Fruit fly (Drosophila melanogaster): ENCODE measurements around the gene CG4459.
A peak's percentile ranks its signal among the peaks of the same experiment; 100 is the strongest.

Gene CG4459

DNA sequence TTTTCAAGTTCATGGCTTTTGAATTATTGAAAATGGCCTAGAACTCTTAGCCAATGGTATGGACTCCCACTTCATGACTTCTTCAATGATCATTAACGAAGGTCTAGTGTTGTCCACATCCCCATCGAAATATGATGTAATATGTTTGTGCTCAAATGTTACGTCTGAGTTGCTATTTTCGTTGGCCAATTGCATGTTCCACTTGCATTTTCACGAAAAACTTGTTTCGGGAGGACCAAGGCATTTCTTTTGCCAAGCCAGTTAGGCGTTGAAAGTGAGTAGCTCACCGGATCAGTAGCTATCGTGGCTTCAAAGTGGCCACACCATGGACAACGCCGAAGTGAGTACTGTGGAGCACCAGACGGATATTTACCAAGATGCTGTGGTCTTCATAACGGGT is 10.2 kb downstream of the CG4459 start, which contains the start of gene CG4770:
Gene CG4770, plus strand, starts transcription at position 301 of the 400 bp plus-strand sequence.
- TF ChIP-seq Rel (GFP tag; optimal IDR thresholded peaks at IDR 0.05) (no peak), Rel (tag; optimal IDR thresholded peaks at IDR 0.05) (no peak), br (GFP tag; optimal IDR thresholded peaks at IDR 0.05) (no peak), dmrt93B (GFP tag; optimal IDR thresholded peaks at IDR 0.05) (no peak)

DNA sequence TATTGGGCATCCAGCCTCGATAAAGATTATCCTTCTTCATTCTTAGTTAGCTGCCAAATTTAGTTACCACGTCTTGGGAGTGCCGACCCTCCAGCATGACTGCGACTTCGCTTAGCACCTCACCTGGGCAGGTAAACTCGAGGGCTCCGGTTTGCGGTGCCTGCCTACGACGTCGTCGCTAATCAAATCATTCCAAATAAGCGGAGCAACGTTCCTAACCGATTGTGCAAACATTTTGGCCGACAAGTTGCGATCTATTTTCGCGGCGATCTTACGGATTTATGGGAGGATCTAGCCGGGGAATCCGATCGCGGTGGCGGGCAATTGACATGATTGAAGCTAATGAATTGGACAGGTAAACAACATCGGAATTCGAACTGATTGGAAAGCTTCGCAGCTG is 10.7 kb downstream of the CG4459 start, which contains the start of gene CG4465:
Gene CG4465, minus strand, starts transcription at position 101 of the 400 bp plus-strand sequence.
- TF ChIP-seq Rel (GFP tag; optimal IDR thresholded peaks at IDR 0.05), result no peak
- no peak for TF ChIP-seq Rel (tag; optimal IDR thresholded peaks at IDR 0.05)
- no peak for TF ChIP-seq Hr78 (GFP tag; optimal IDR thresholded peaks at IDR 0.05)

DNA sequence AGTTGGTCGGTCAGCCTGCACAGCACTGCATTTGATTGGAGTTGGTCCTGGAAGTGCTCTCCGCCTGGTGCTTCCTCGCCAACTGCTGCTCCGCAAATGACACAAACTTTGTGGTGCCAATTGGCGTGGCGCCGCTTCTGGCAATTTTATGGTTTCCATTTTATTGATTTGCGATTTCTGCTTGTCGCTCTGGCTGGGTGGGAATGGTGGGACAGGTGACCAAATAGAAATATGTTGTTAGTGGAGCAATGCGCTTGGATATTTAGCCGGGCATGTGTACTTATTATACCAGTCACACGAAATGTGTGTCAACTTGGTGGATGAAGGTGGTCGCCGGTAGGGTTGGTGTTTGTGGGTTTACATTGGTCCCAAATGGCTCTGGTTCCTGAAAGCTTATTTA is 13.1 kb downstream of the CG4459 start, which contains the start of the genes Xport-A and Xport-B:
Gene Xport-A, minus strand, starts transcription at position 101 of the 400 bp plus-strand sequence.
Gene Xport-B, minus strand, starts transcription at position 101 of the 400 bp plus-strand sequence.
- TF ChIP-seq Vsx2 (GFP tag; optimal IDR thresholded peaks at IDR 0.05; ENCODE audit: partially characterized antibody) (no peak), woc (GFP tag; optimal IDR thresholded peaks at IDR 0.05) (no peak), Abd-B (GFP tag; optimal IDR thresholded peaks at IDR 0.05) (no peak), tai (GFP tag; optimal IDR thresholded peaks at IDR 0.05) (no peak), foxo (GFP tag; optimal IDR thresholded peaks at IDR 0.05) (no peak), h (GFP tag; optimal IDR thresholded peaks at IDR 0.05) (no peak), Myc (optimal IDR thresholded peaks at IDR 0.05) (no peak), jim (GFP tag; optimal IDR thresholded peaks at IDR 0.05) (no peak), Hr78 (GFP tag; optimal IDR thresholded peaks at IDR 0.05) (no peak), HLH106 (tag; optimal IDR thresholded peaks at IDR 0.05) (no peak), psq (GFP tag; optimal IDR thresholded peaks at IDR 0.05) (no peak), br (GFP tag; optimal IDR thresholded peaks at IDR 0.05) (no peak)

DNA sequence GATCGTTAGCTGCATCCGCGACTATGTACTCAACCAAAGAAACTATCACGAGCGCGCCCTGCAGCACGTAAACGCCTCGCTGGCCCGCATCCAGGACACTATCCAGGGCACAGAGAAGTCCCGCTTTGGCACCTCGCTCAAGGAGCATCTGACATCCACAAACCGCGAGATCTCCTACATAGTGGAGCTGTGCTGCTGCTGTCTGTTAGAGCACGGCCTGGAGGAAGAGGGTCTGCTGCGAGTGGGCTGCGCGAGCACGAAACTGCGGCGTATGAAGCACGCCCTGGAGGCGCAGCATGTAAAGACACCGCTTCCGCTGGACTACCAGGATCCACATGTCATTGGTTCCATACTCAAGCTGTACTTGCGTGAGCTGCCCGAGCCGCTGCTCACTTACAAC is 17.4 kb downstream of the CG4459 start:
- TF ChIP-seq pan (optimal IDR thresholded peaks at IDR 0.05) (no peak), Dfd (GFP tag; optimal IDR thresholded peaks at IDR 0.05) (no peak), rgr (GFP tag; optimal IDR thresholded peaks at IDR 0.05) (no peak), tai (GFP tag; optimal IDR thresholded peaks at IDR 0.05) (no peak), usp (GFP tag; optimal IDR thresholded peaks at IDR 0.05) (no peak), dl (GFP tag; optimal IDR thresholded peaks at IDR 0.05; ENCODE audit: insufficient read depth in 1 of 2, partially characterized antibody in 2 of 2) (no peak)

DNA sequence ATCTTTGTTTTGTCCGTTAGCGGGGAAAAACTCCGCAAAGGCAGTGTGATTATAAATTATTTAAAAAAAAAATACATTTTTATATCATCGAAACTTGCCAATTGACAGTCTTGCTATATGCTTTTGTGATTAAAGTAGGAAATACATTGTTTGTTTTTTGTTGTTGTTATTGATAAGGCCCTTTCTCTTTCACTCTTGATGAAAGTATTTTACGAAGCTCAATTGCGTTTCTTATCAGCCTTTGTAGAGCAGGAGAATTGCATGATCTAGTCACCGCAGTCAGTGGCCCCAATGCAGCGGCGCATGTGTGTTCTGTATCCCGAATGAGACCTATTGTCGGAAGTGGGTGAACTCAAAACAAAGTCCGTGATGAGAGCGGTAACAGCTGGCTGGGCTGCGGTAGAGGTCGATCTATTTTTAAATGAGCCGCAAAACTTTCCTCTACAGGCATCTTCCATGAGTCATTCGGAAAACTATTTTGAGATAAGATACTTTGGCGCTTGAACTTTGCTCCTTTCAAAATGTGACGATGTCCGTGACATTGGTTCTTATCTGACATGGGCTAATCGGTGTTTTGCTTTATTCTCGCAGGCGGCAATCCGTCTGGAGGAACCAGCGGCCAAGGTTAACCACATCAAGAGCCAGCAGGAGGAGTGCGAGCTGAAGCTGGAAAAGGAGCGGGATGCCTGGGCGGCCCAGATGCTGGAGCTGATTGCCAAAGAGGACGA is 18.0 kb downstream of the CG4459 start:
- TF ChIP-seq usp (GFP tag; optimal IDR thresholded peaks at IDR 0.05) (no peak), lola (GFP tag; optimal IDR thresholded peaks at IDR 0.05) (no peak), br (GFP tag; optimal IDR thresholded peaks at IDR 0.05) (peak; percentile 7), HLH106 (tag; optimal IDR thresholded peaks at IDR 0.05) (no peak), tai (GFP tag; optimal IDR thresholded peaks at IDR 0.05) (no peak), dmrt93B (GFP tag; optimal IDR thresholded peaks at IDR 0.05) (no peak), dsf (GFP tag; optimal IDR thresholded peaks at IDR 0.05; ENCODE audit: borderline replicate concordance) (no peak), CG32264 (GFP tag; optimal IDR thresholded peaks at IDR 0.05) (no peak), h (GFP tag; optimal IDR thresholded peaks at IDR 0.05) (no peak), Rel (GFP tag; optimal IDR thresholded peaks at IDR 0.05) (no peak), Rel (tag; optimal IDR thresholded peaks at IDR 0.05) (peak; percentile 83)

DNA sequence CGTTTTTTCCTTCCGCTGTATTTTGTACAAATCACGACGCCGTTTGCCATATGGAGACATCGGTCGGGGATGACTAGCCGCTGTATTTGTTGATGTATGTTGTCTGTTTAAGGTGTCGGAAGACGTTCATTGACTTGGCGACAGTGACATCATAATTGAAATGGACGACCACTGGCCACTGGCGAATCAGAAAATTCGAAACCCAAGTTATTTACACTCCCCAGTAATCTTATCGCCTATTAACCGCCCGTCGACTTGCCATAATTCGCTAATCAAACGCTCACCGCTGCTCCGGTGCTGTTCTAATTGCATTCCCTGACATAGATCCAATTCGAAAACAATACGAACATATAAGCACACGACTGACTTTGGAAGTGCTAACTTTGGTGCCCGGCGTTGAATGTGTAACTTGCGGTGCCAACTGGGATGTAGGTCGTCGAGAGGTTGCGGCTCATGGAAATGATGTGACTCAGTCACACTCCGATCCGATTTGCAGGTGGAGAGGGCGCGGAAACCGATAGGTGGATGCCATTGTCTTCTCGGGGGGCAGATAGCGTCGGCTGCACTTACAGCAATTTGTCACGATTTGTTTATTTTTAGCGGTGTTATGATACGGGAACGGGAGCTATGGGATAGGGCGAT is 18.8 kb downstream of the CG4459 start:
- TF ChIP-seq Vsx2 (GFP tag; optimal IDR thresholded peaks at IDR 0.05; ENCODE audit: partially characterized antibody), result no peak
- TF ChIP-seq ey (GFP tag; optimal IDR thresholded peaks at IDR 0.05), result no peak
- no peak for TF ChIP-seq OdsH (GFP tag; optimal IDR thresholded peaks at IDR 0.05)
- no peak for TF ChIP-seq Dif (GFP tag; optimal IDR thresholded peaks at IDR 0.05; ENCODE audit: partially characterized antibody)
- no peak for TF ChIP-seq woc (GFP tag; optimal IDR thresholded peaks at IDR 0.05)
- no peak for TF ChIP-seq tai (GFP tag; optimal IDR thresholded peaks at IDR 0.05)
- TF ChIP-seq Hr78 (GFP tag; optimal IDR thresholded peaks at IDR 0.05), result no peak
- TF ChIP-seq Myc (optimal IDR thresholded peaks at IDR 0.05), result no peak
